Worm (Caenorhabditis elegans): ENCODE measurements around the gene C32A9.1.

- TF ChIP-seq dao-5 (tag; optimal IDR thresholded peaks at IDR 0.05) (no peak), him-1 (tag; optimal IDR thresholded peaks at IDR 0.05) (no peak)
Observed at ce11 chrX:10215429-10215828, 44.5 kb downstream of the C32A9.1 start, which contains the start of gene F44A6.4.
